Fruit fly (Drosophila melanogaster): ENCODE data around the gene D19A.
A peak's percentile ranks its signal among the peaks of the same experiment; 100 is the strongest.

D19A gene

DNA sequence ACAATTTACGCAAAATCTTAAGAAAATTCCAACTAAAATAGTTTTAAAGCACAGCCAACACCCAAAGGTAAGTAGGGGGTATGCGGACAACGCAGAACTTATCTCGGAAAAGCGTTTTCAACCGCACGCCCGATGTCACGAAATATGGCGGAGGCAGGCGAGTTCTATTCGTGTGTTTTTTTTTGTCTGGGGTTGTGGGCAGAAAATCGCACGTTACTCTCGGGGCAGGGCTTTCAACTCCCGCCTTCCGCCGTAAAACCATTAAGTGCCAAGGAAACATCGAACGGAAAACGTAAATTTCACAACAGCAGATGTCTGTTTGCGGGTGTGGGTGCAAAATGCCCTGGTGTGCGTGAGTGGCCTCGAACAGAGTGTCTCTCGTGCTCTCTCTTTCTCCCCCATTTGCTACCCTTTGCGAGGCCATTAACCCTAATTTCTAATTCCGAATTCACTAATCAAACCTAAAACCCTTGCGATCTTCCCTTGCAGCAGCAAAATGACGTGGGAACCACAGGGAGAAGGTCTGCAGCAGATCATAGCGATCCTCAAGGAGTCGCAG lies 4.7 kb upstream of the D19A start (continued):
- peak; percentile 95 for TF ChIP-seq ftz-f1 (GFP tag; optimal IDR thresholded peaks at IDR 0.05)
- TF ChIP-seq YL-1 (GFP tag; optimal IDR thresholded peaks at IDR 0.05): peak; percentile 24
- TF ChIP-seq CG10321 (GFP tag; IDR thresholded peaks at IDR 0.05): 0 out of 2 replicates have a peak, but pooled peaks have one; percentile 28
- TF ChIP-seq Dbx (GFP tag; IDR thresholded peaks at IDR 0.05): no peak
- TF ChIP-seq phol (tag; optimal IDR thresholded peaks at IDR 0.05): peak; percentile 70
- no peak for TF ChIP-seq sd (tag; optimal IDR thresholded peaks at IDR 0.05)

DNA sequence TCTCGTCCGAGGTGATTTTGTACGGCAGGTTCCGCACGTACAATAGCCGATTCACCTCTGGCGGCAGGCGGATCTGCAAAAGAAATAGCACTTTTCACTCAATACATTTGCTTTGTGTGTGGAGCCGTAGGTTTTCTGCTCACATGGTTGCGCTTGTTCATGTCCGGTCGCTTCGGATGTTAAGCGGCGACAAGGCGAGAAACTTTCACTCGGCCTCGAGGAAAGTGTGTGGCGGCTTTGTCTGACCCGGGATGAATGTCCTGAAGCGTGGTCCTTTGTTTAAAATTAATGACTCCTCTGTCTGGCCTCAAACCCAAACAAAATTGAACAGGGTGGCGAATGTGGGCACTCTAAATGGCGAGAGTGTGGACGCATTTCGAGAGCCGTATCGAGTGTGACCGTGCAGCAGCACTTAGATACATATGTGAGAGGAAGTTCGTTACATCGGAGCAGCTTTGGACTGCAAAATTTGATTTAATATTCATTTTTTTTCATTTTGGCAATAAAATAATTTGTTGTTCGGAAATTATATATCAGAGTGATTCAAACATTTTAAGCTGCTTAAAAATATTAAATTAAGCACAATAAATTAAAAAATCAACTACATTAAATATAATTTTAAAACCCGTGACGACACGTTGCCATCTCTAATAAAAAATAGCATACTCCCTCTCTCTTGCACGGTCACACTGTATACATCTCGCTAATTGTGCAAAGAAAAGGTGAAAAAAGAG lies 4.1 kb upstream of the D19A start, which contains the start of the genes Sf3b6 and Tnpo:
Gene Sf3b6 (minus strand): TSS at position 358 of the 734 bp plus-strand sequence.
Gene Tnpo (plus strand): TSS at position 659 of the 734 bp plus-strand sequence.
- TF ChIP-seq CG12071 (GFP tag; optimal IDR thresholded peaks at IDR 0.05) (no peak), pan (optimal IDR thresholded peaks at IDR 0.05) (no peak), pan (GFP tag; optimal IDR thresholded peaks at IDR 0.05 in 1 of 2, IDR thresholded peaks at IDR 0.05 in 1 of 2) (peak in 1 of 2 experiments; percentile 80), az2 (GFP tag; optimal IDR thresholded peaks at IDR 0.05) (peak; percentile 85), CG17912 (GFP tag; optimal IDR thresholded peaks at IDR 0.05) (no peak), sqz (GFP tag; optimal IDR thresholded peaks at IDR 0.05) (peak; percentile 74), Myb (GFP tag; optimal IDR thresholded peaks at IDR 0.05) (peak; percentile 60), CG10321 (GFP tag; IDR thresholded peaks at IDR 0.05) (no peak), NfI (GFP tag; optimal IDR thresholded peaks at IDR 0.05) (peak; percentile 75), dm (GFP tag; optimal IDR thresholded peaks at IDR 0.05) (peak; percentile 60), CG10274 (GFP tag; optimal IDR thresholded peaks at IDR 0.05) (peak; percentile 80), cg (GFP tag; optimal IDR thresholded peaks at IDR 0.05) (no peak), HLH3B (GFP tag; IDR thresholded peaks at IDR 0.05) (peak; percentile 76), Optix (GFP tag; IDR thresholded peaks at IDR 0.05) (peak; percentile 51; the same call in 1 of the 3 replicates), CG10147 (GFP tag; optimal IDR thresholded peaks at IDR 0.05) (no peak), CG32767 (GFP tag; IDR thresholded peaks at IDR 0.05) (peak; percentile 82), CG1233 (GFP tag; optimal IDR thresholded peaks at IDR 0.05) (peak; percentile 74), CG30431 (GFP tag; optimal IDR thresholded peaks at IDR 0.05) (peak; percentile 79), nerfin-1 (tag; optimal IDR thresholded peaks at IDR 0.05) (peak; percentile 67), slbo (GFP tag; IDR thresholded peaks at IDR 0.05) (peak; percentile 92), Ets97D (GFP tag; optimal IDR thresholded peaks at IDR 0.05) (peak; percentile 78), grau (tag; optimal IDR thresholded peaks at IDR 0.05) (peak; percentile 87), Meics (GFP tag; optimal IDR thresholded peaks at IDR 0.05) (peak; percentile 85), CG43689 (GFP tag; IDR thresholded peaks at IDR 0.05) (0 out of 2 replicates have a peak, but pooled peaks have one; percentile 12), p53 (GFP tag; optimal IDR thresholded peaks at IDR 0.05) (peak; percentile 35), CG13894 (tag; optimal IDR thresholded peaks at IDR 0.05) (no peak), maf-S (GFP tag; optimal IDR thresholded peaks at IDR 0.05) (peak; percentile 46), CG42726 (GFP tag; IDR thresholded peaks at IDR 0.05; ENCODE audit: partially characterized antibody) (0 out of 2 replicates have a peak, but pooled peaks have one; percentile 31), Abd-B (GFP tag; optimal IDR thresholded peaks at IDR 0.05) (no peak), Lpt (GFP tag; optimal IDR thresholded peaks at IDR 0.05) (no peak), gro (GFP tag; optimal IDR thresholded peaks at IDR 0.05) (no peak), ttk (GFP tag; IDR thresholded peaks at IDR 0.05) (peak; percentile 82), CG7556 (GFP tag; optimal IDR thresholded peaks at IDR 0.05) (no peak), rib (GFP tag; IDR thresholded peaks at IDR 0.05) (no peak), CG8478 (optimal IDR thresholded peaks at IDR 0.05) (no peak), eve (GFP tag; optimal IDR thresholded peaks at IDR 0.05) (no peak), bigmax (GFP tag; optimal IDR thresholded peaks at IDR 0.05) (no peak), sima (GFP tag; optimal IDR thresholded peaks at IDR 0.05) (no peak), tna (GFP tag; IDR thresholded peaks at IDR 0.05; ENCODE audit: partially characterized antibody) (no peak), sc (optimal IDR thresholded peaks at IDR 0.05) (no peak), sc (GFP tag; optimal IDR thresholded peaks at IDR 0.05) (no peak), NK7.1 (GFP tag; optimal IDR thresholded peaks at IDR 0.05) (peak; percentile 48), caup (GFP tag; optimal IDR thresholded peaks at IDR 0.05; ENCODE audit: severe bottlenecking) (peak; percentile 73)
